Worm (Caenorhabditis elegans) whole organism, young adult: Measurements from ENCODE around the gene F01D5.8.

ENCODE experiments used
- F33H1.4 ChIP-seq: fragments of 200-800 bp; sonication (Bioruptor generic); IDR thresholded peaks from 2 replicates; pipeline ENCODE4 v1.3.6; 2022; ENCODE audit warnings: missing genetic modification reagents, missing genetic modification characterization, missing compliant biosample characterization
- F57A8.1 ChIP-seq: fragments of 200-800 bp; sonication (Bioruptor generic); optimal IDR thresholded peaks from 2 replicates; lab custom pipeline; 2018; ENCODE audit warnings: mild to moderate bottlenecking, missing genetic modification characterization, moderate library complexity, missing compliant biosample characterization
- K12H6.12 ChIP-seq: fragments of 200-800 bp; sonication (Bioruptor generic); optimal IDR thresholded peaks from 2 replicates; lab custom pipeline; 2018; ENCODE audit warnings: mild to moderate bottlenecking, missing genetic modification characterization, missing compliant biosample characterization
- T07F8.4 ChIP-seq: sonication (generic microtip); optimal IDR thresholded peaks from 2 replicates; lab custom pipeline; 2016; ENCODE audit warnings: mild to moderate bottlenecking, missing genetic modification characterization, moderate library complexity, missing compliant biosample characterization
- Y53G8AR.9 ChIP-seq: fragments of 200-800 bp; sonication (Bioruptor generic); conservative IDR thresholded peaks from 2 replicates; pipeline ENCODE4 v1.3.6; 2022; ENCODE audit warnings: missing genetic modification reagents, missing genetic modification characterization, missing compliant biosample characterization
- Y95B8A.8 ChIP-seq: fragments of 200-800 bp; sonication (Bioruptor generic); IDR thresholded peaks from 2 replicates; pipeline ENCODE4 v1.3.6; 2022; ENCODE audit warnings: missing genetic modification reagents, missing genetic modification characterization, missing compliant biosample characterization
- akir-1 ChIP-seq: fragments of 200-800 bp; sonication (Bioruptor generic); optimal IDR thresholded peaks from 2 replicates; lab custom pipeline; 2018; ENCODE audit warnings: mild to moderate bottlenecking, missing genetic modification characterization, moderate library complexity, missing compliant biosample characterization
- ama-1 ChIP-seq, 3 experiments: fragments of 150-350 bp in 1 of 3; sonication (generic microtip) in 2 of 3; optimal IDR thresholded peaks; 2 replicates each; lab custom pipeline; 2014 to 2018; ENCODE audit warnings: missing biosample characterization in 2 of 3, missing genetic modification characterization in 2 of 3, missing genetic modification reagents in 2 of 3
- attf-3 ChIP-seq: fragments of 200-800 bp; sonication (Bioruptor generic); conservative IDR thresholded peaks from 2 replicates; pipeline ENCODE4 v1.3.6; 2022; ENCODE audit warnings: missing genetic modification reagents, missing genetic modification characterization, missing compliant biosample characterization
- attf-5 ChIP-seq: fragments of 200-800 bp; sonication (Bioruptor generic); optimal IDR thresholded peaks from 2 replicates; lab custom pipeline; 2018; ENCODE audit warnings: mild to moderate bottlenecking, missing genetic modification characterization, missing compliant biosample characterization
- attf-6 ChIP-seq: fragments of 200-800 bp; sonication (Bioruptor generic); IDR thresholded peaks from 2 replicates; pipeline ENCODE4 v1.3.6; 2022; ENCODE audit warnings: missing genetic modification reagents, missing genetic modification characterization, missing compliant biosample characterization
- bed-2 ChIP-seq: fragments of 200-800 bp; sonication (Bioruptor generic); IDR thresholded peaks from 2 replicates; pipeline ENCODE4 v1.3.6; 2022; ENCODE audit warnings: missing genetic modification reagents, missing genetic modification characterization, missing compliant biosample characterization
- cebp-2 ChIP-seq: fragments of 200-800 bp; sonication (Bioruptor generic); IDR thresholded peaks from 2 replicates; pipeline ENCODE4 v1.3.6; 2022; ENCODE audit warnings: missing genetic modification characterization, missing compliant biosample characterization
- ceh-58 ChIP-seq: fragments of 200-800 bp; sonication (Bioruptor generic); IDR thresholded peaks from 2 replicates; pipeline ENCODE4 v1.3.6; 2022; ENCODE audit warnings: missing genetic modification characterization, missing compliant biosample characterization
- ceh-79 ChIP-seq: sonication (generic microtip); optimal IDR thresholded peaks from 2 replicates; lab custom pipeline; 2017; ENCODE audit warnings: mild to moderate bottlenecking, missing genetic modification characterization, missing compliant biosample characterization
- die-1 ChIP-seq: sonication (generic microtip); optimal IDR thresholded peaks from 2 replicates; lab custom pipeline; 2016; ENCODE audit warnings: missing genotype, mild to moderate bottlenecking, missing genetic modification characterization, missing compliant biosample characterization
- dox-1 ChIP-seq: fragments of 200-800 bp; sonication (Bioruptor generic); IDR thresholded peaks from 2 replicates; pipeline ENCODE4 v1.3.6; 2022; ENCODE audit warnings: missing genetic modification reagents, missing genetic modification characterization, missing compliant biosample characterization
- efl-1 ChIP-seq: fragments of 150-350 bp; optimal IDR thresholded peaks from 2 replicates; lab custom pipeline; 2014; ENCODE audit warnings: missing biosample characterization, missing genetic modification reagents, missing genetic modification characterization
- egrh-3 ChIP-seq: fragments of 200-800 bp; sonication (Bioruptor generic); IDR thresholded peaks from 2 replicates; pipeline ENCODE4 v1.3.6; 2022; ENCODE audit warnings: missing genetic modification reagents, missing genetic modification characterization, missing compliant biosample characterization
- ekl-4 ChIP-seq: fragments of 200-800 bp; sonication (Bioruptor generic); IDR thresholded peaks from 2 replicates; pipeline ENCODE4 v1.3.6; 2022; ENCODE audit warnings: missing genetic modification reagents, missing genetic modification characterization, missing compliant biosample characterization
- fkh-3 ChIP-seq: sonication (generic microtip); optimal IDR thresholded peaks from 2 replicates; lab custom pipeline; 2016; ENCODE audit warnings: mild to moderate bottlenecking, missing genetic modification characterization, missing compliant biosample characterization
- lag-1 ChIP-seq: fragments of 200-800 bp; sonication (Bioruptor generic); IDR thresholded peaks from 2 replicates; pipeline ENCODE4 v1.3.6; 2022; ENCODE audit warnings: missing genetic modification reagents, missing genetic modification characterization, missing compliant biosample characterization
- let-607 ChIP-seq, 2 experiments: fragments of 200-800 bp in 1 of 2; sonication (Bioruptor generic) in 1 of 2; sonication (generic microtip) in 1 of 2; optimal IDR thresholded peaks; 2 replicates each; lab custom pipeline; 2016 to 2018; ENCODE audit warnings: mild to moderate bottlenecking in 2 of 2, missing compliant biosample characterization in 2 of 2, missing genetic modification characterization in 2 of 2, moderate library complexity in 2 of 2, missing genotype in 1 of 2
- lin-54 ChIP-seq: fragments of 200-800 bp; sonication (Bioruptor generic); optimal IDR thresholded peaks from 2 replicates; lab custom pipeline; 2018; ENCODE audit warnings: mild to moderate bottlenecking, missing genetic modification characterization, missing compliant biosample characterization
- lsy-27 ChIP-seq: sonication (generic microtip); optimal IDR thresholded peaks from 2 replicates; lab custom pipeline; 2017; ENCODE audit warnings: missing genetic modification characterization, mild to moderate bottlenecking, missing compliant biosample characterization, antibody characterized with exemption, missing genotype, borderline replicate concordance; ENCODE audit not compliant: insufficient read depth
- madf-6 ChIP-seq: fragments of 200-800 bp; sonication (Bioruptor generic); IDR thresholded peaks from 2 replicates; pipeline ENCODE4 v1.3.6; 2022; ENCODE audit warnings: missing genetic modification reagents, missing genetic modification characterization, missing compliant biosample characterization
- nfya-2 ChIP-seq: fragments of 200-800 bp; sonication (Bioruptor generic); IDR thresholded peaks from 2 replicates; pipeline ENCODE4 v1.3.6; 2022; ENCODE audit warnings: missing genetic modification reagents, missing genetic modification characterization, missing compliant biosample characterization
- nhr-179 ChIP-seq: sonication (generic microtip); optimal IDR thresholded peaks from 2 replicates; lab custom pipeline; 2016; ENCODE audit warnings: mild to moderate bottlenecking, missing genetic modification characterization, missing compliant biosample characterization
- nhr-80 ChIP-seq: sonication (generic microtip); optimal IDR thresholded peaks from 2 replicates; lab custom pipeline; 2016; ENCODE audit warnings: missing genetic modification characterization, missing compliant biosample characterization
- pha-4 ChIP-seq: fragments of 150-350 bp; sonication (generic microtip); optimal IDR thresholded peaks from 2 replicates; lab custom pipeline; 2014; ENCODE audit warnings: missing biosample characterization, missing genetic modification reagents, missing genetic modification characterization
- rec-8 ChIP-seq, 2 experiments: sonication (generic microtip); optimal IDR thresholded peaks; 2 replicates each; lab custom pipeline; 2016; ENCODE audit warnings: mild to moderate bottlenecking in 2 of 2, missing genetic modification characterization in 2 of 2, missing genetic modification reagents in 2 of 2, missing genotype in 2 of 2, missing biosample characterization in 1 of 2, missing compliant biosample characterization in 1 of 2, moderate library complexity in 1 of 2
- rpc-1 ChIP-seq, 2 experiments: fragments of 150-350 bp in 1 of 2; sonication (generic microtip) in 1 of 2; optimal IDR thresholded peaks; 2 replicates each; lab custom pipeline; 2014 to 2018; ENCODE audit warnings: missing biosample characterization in 1 of 2, missing genetic modification characterization in 1 of 2, missing genetic modification reagents in 1 of 2, missing genotype in 1 of 2
- sea-2 ChIP-seq: fragments of 200-800 bp; sonication (Bioruptor generic); IDR thresholded peaks from 2 replicates; pipeline ENCODE4 v1.3.6; 2022; ENCODE audit warnings: missing genetic modification characterization, missing compliant biosample characterization
- somi-1 ChIP-seq: fragments of 200-800 bp; sonication (Bioruptor generic); optimal IDR thresholded peaks from 2 replicates; lab custom pipeline; 2018; ENCODE audit warnings: mild to moderate bottlenecking, missing genetic modification characterization, missing compliant biosample characterization
- tbp1 ChIP-seq: fragments of 200-800 bp; sonication (Bioruptor generic); optimal IDR thresholded peaks from 2 replicates; lab custom pipeline; 2018; ENCODE audit warnings: mild to moderate bottlenecking, missing genetic modification characterization, missing compliant biosample characterization
- tlf-1 ChIP-seq: fragments of 200-800 bp; sonication (Bioruptor generic); optimal IDR thresholded peaks from 2 replicates; lab custom pipeline; 2018; ENCODE audit warnings: mild to moderate bottlenecking, missing genetic modification characterization, missing compliant biosample characterization
- unc-130 ChIP-seq: sonication (generic microtip); optimal IDR thresholded peaks from 2 replicates; lab custom pipeline; 2016; ENCODE audit warnings: missing genetic modification reagents, missing genetic modification characterization, missing compliant biosample characterization
- unc-62 ChIP-seq: fragments of 150-350 bp; optimal IDR thresholded peaks from 2 replicates; lab custom pipeline; 2014; ENCODE audit warnings: missing biosample characterization, missing genetic modification reagents, missing genetic modification characterization
- zfh-2 ChIP-seq: fragments of 200-800 bp; sonication (Bioruptor generic); conservative IDR thresholded peaks from 2 replicates; pipeline ENCODE4 v1.3.6; 2022; ENCODE audit warnings: missing genetic modification reagents, missing genetic modification characterization, missing compliant biosample characterization
- zim-3 ChIP-seq: sonication (generic microtip); optimal IDR thresholded peaks from 2 replicates; lab custom pipeline; 2017; ENCODE audit warnings: mild to moderate bottlenecking, missing genetic modification characterization, moderate library complexity, missing compliant biosample characterization
- ztf-28 ChIP-seq: fragments of 200-800 bp; sonication (Bioruptor generic); IDR thresholded peaks from 2 replicates; pipeline ENCODE4 v1.3.6; 2022; ENCODE audit warnings: missing genetic modification reagents, missing genetic modification characterization, missing compliant biosample characterization
- ztf-3 ChIP-seq: fragments of 200-800 bp; sonication (Bioruptor generic); optimal IDR thresholded peaks from 2 replicates; lab custom pipeline; 2018; ENCODE audit warnings: mild to moderate bottlenecking, missing genetic modification characterization, missing compliant biosample characterization

The F01D5.8 gene

ce11 chrII:14037484-14038303 is 27.2 kb downstream of the F01D5.8 start:
- TF ChIP-seq fkh-3 (tag; lab: Kevin White, UChicago), result no peak
- peak; percentile 70 for TF ChIP-seq zfh-2 (GFP tag; lab: Robert Waterston, UW)
- no peak for TF ChIP-seq Y95B8A.8 (GFP tag; lab: Robert Waterston, UW)
- TF ChIP-seq, all 124 proteins: peak for 1

- TF ChIP-seq nhr-80 (tag; lab: Kevin White, UChicago) (peak; percentile 1), tlf-1 (GFP tag; lab: Kevin White, UChicago) (no peak)
Measured at ce11 chrII:14038331-14038730, 27.8 kb downstream of the F01D5.8 start.

DNA sequence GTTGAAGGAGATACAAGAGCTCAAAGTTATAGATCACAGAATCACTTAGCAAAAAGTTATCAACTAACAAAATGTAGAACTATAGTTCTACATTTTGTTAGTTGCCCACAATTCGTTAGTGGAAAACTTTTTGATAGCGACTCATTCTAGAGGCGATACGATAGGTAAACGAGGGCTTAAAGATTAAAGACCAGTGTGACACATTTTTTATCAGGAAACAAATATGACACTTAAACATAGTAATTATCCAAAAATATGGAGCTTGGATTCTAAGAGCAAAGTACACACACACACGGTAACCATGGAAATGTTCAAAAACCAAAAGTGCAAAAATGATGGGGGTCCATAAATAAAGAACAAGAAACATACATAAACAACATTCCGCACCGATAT is 29.3 kb downstream of the F01D5.8 start:
- TF ChIP-seq unc-62 (GFP tag; lab: Kevin White, UChicago), result no peak
- TF ChIP-seq K12H6.12 (tag; lab: Kevin White, UChicago), result no peak
- TF ChIP-seq Y53G8AR.9, result no peak
- no peak for TF ChIP-seq nhr-179 (tag; lab: Kevin White, UChicago)
- no peak for TF ChIP-seq lag-1
- TF ChIP-seq F57A8.1, result no peak
- no peak for TF ChIP-seq ceh-58
- no peak for TF ChIP-seq rpc-1 (optimal IDR thresholded peaks at IDR 0.05; lab: Kevin White, UChicago)
- no peak for TF ChIP-seq rpc-1 (tag; optimal IDR thresholded peaks at IDR 0.05; lab: Kevin White, UChicago)
- TF ChIP-seq bed-2 (GFP tag; lab: Robert Waterston, UW), result no peak
- no peak for TF ChIP-seq T07F8.4 (tag; lab: Kevin White, UChicago)
- TF ChIP-seq let-607 (tag; optimal IDR thresholded peaks at IDR 0.05; lab: Kevin White, UChicago), result no peak
- TF ChIP-seq attf-5 (GFP tag; lab: Kevin White, UChicago), result no peak
- no peak for TF ChIP-seq lsy-27
- TF ChIP-seq dox-1 (GFP tag; lab: Robert Waterston, UW), result no peak

DNA sequence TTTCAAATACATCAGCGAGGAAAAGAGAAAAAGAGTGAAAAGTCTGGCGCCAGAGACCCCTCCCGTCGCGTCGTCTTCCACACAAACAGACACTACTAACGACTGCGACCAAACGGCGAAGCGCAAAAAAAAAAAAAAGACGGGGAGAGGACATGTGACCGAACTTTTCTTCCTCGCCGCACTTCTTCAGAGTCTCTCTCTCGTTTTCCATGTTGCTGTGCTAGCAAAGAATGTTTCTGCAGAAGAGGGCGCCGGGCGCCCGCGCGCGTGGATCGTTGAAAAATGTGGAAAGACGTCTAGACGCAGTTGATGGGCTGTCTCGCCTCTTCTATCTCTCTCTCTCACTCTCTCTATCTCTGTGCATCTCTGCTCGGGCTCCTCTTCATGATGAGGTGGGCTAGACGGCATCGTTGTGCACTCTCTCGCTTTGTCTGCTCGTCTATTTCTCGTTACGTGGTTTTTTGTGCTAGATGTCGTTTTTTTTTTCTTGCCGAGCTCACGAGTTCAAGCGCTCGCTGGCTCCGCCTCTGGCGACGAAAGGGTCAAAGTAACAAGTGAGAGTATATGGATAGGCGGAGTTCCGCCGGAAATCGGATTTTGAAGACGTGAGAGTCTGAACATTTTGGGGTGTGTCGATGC is 29.8 kb downstream of the F01D5.8 start:
- TF ChIP-seq ztf-3 (GFP tag; lab: Kevin White, UChicago), result no peak
- no peak for TF ChIP-seq attf-6 (GFP tag; lab: Robert Waterston, UW)
- peak; percentile 82 for TF ChIP-seq egrh-3 (GFP tag; lab: Robert Waterston, UW)
- no peak for TF ChIP-seq sea-2
- TF ChIP-seq attf-3 (GFP tag; lab: Robert Waterston, UW), result no peak
- TF ChIP-seq madf-6, result peak; percentile 29; the same call in 1 of the 2 replicates
- TF ChIP-seq efl-1 (GFP tag; lab: Kevin White, UChicago), result no peak
- TF ChIP-seq cebp-2 (GFP tag; lab: Robert Waterston, UW), result no peak
- TF ChIP-seq die-1 (tag; lab: Kevin White, UChicago), result peak; percentile 57
- no peak for TF ChIP-seq lsy-27
- TF ChIP-seq rec-8 (tag; optimal IDR thresholded peaks at IDR 0.05; lab: Kevin White, UChicago), result no peak
- peak; percentile 33 for TF ChIP-seq pha-4
- TF ChIP-seq zim-3 (tag; lab: Kevin White, UChicago), result no peak
- TF ChIP-seq ekl-4, result peak; percentile 60
- peak; percentile 48 for TF ChIP-seq lin-54 (GFP tag; lab: Kevin White, UChicago)
- no peak for TF ChIP-seq ama-1 (optimal IDR thresholded peaks at IDR 0.05; lab: Kevin White, UChicago)
- TF ChIP-seq ama-1 (GFP tag; optimal IDR thresholded peaks at IDR 0.05; lab: Kevin White, UChicago), result peak in 1 of 2 experiments; percentile 42
- peak; percentile 43 for TF ChIP-seq ceh-79
- TF ChIP-seq unc-130, result no peak
- peak; percentile 17 for TF ChIP-seq akir-1 (GFP tag; lab: Kevin White, UChicago)
- TF ChIP-seq ztf-28, result no peak
- peak; percentile 92 for TF ChIP-seq somi-1 (GFP tag; lab: Kevin White, UChicago)
- peak; percentile 59 for TF ChIP-seq tbp1 (GFP tag; lab: Kevin White, UChicago)
- TF ChIP-seq F33H1.4, result no peak
- no peak for TF ChIP-seq nfya-2 (GFP tag; lab: Robert Waterston, UW)
